Fruit fly (Drosophila melanogaster) Kc167 (cell line): ENCODE results near the gene CG9592.

Experiments used
- h ChIP-seq: fragments of >200 bp; optimal IDR thresholded peaks from 3 replicates; lab custom pipeline; 2018; ENCODE audit warnings: missing external identifiers
- psq ChIP-seq: fragments of >200 bp; optimal IDR thresholded peaks from 2 replicates; lab custom pipeline; 2017; ENCODE audit warnings: missing external identifiers

DNA sequence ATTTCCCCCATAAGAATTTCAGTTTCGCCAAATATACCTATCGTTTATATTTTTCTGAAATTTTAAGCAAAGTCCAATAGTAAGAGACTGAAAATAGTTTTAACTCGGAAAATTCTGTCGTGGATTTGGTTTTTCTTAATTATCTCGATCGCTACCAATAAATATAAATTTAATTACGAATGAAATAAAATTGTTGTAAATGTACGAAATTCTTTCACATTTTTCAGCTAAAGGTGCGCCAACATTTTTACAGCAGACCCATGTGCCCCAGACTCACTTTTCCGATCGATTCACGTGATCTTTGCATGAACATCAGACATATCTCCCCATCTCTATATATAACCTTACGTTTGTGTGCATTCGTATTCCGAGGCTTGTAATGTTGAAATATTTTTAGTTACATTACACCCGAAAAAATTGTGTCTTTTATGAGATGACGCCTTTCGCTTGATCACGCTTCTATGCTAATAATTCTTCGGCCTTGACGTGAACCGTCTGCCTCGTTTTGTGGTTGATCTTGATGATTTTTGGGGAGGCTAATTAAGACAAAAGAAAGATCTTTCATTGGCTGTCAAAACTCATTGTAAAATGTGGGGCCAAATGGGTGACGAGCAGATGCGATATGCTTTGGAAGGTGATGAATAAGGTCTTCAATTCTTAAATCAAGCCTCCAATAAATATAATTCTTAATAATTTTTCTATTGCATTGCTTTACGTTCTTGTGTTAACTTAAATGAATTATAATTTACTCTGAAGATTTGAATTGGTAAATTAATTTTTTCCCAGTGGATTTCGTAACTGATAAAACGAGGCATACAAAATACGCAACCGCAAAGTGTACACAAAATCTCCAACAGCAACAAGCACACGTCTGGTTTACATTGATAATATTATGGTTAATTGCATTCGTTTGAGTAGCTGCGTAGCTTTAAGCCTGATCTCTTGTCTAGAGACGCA, 27.6 kb downstream of the CG9592 start:
- TF ChIP-seq psq (lab: Kevin White, UChicago), result no peak
- TF ChIP-seq h (lab: Kevin White, UChicago), result no peak
